Fruit fly (Drosophila melanogaster) whole organism, prepupa: ENCODE measurements around the gene br.

Experiments
- CG10669 ChIP-seq: fragments of 200-800 bp; sonication (Bioruptor generic); optimal IDR thresholded peaks from 3 replicates; lab custom pipeline; 2018; ENCODE audit warnings: missing biosample characterization, mild to moderate bottlenecking, missing genetic modification characterization, moderate library complexity
- CG34406 ChIP-seq: fragments of 200-800 bp; sonication (Bioruptor generic); optimal IDR thresholded peaks from 3 replicates; lab custom pipeline; 2016; ENCODE audit warnings: missing biosample characterization, missing genetic modification characterization
- CG4318 ChIP-seq: fragments of 200-800 bp; sonication (Bioruptor generic); optimal IDR thresholded peaks from 3 replicates; lab custom pipeline; 2017; ENCODE audit warnings: missing biosample characterization, mild to moderate bottlenecking, missing genetic modification characterization
- CG6854 ChIP-seq: fragments of 200-800 bp; sonication (Bioruptor generic); optimal IDR thresholded peaks from 2 replicates; lab custom pipeline; 2017; ENCODE audit warnings: missing biosample characterization, mild to moderate bottlenecking, missing genetic modification characterization
- CG8119 ChIP-seq: fragments of 200-800 bp; sonication (Bioruptor generic); IDR thresholded peaks from 3 replicates; pipeline ENCODE4 v1.3.6; 2022; ENCODE audit warnings: missing biosample characterization, missing genetic modification characterization
- Ets21C ChIP-seq: fragments of 200-800 bp; sonication (Bioruptor generic); optimal IDR thresholded peaks from 3 replicates; lab custom pipeline; 2016; ENCODE audit warnings: missing biosample characterization, missing genetic modification characterization
- Lpt ChIP-seq: fragments of 200-800 bp; sonication (Bioruptor generic); optimal IDR thresholded peaks from 3 replicates; lab custom pipeline; 2016; ENCODE audit warnings: missing biosample characterization, missing genetic modification characterization
- lz ChIP-seq: fragments of 200-800 bp; sonication (Bioruptor generic); optimal IDR thresholded peaks from 3 replicates; lab custom pipeline; 2016; ENCODE audit warnings: missing biosample characterization, missing genetic modification characterization
- svp ChIP-seq: fragments of 200-800 bp; sonication (Bioruptor generic); peaks from one replicate; lab custom pipeline; 2016; ENCODE audit warnings: missing biosample characterization, missing genetic modification characterization

- no peak for TF ChIP-seq lz
- TF ChIP-seq CG8119 (GFP tag; lab: Robert Waterston, UW), result 0 out of 3 replicates have a peak, but pooled peaks have one; percentile 20
- TF ChIP-seq Ets21C (GFP tag; lab: Kevin White, UChicago), result no peak
- TF ChIP-seq svp (GFP tag; lab: Kevin White, UChicago), result peak; percentile 48
- peak; percentile 53 for TF ChIP-seq Lpt (GFP tag; lab: Kevin White, UChicago)
- no peak for TF ChIP-seq CG34406
- TF ChIP-seq CG6854 (GFP tag; lab: Kevin White, UChicago), result no peak
- TF ChIP-seq CG4318, result no peak
- TF ChIP-seq CG10669, result no peak
Measured at dm6 chrX:1614357-1614756, 39.4 kb downstream of the br start.
